Fruit fly (Drosophila melanogaster) whole organism, embryonic: ENCODE measurements around the gene CCDC53.

Experiments
- CG10267 ChIP-seq: fragments of 200-800 bp; sonication (Bioruptor generic); optimal IDR thresholded peaks from 2 replicates; lab custom pipeline; 2018; ENCODE audit warnings: missing biosample characterization, mild to moderate bottlenecking, missing genetic modification characterization, moderate library complexity
- CG12071 ChIP-seq: fragments of 200-800 bp; sonication (Bioruptor generic); optimal IDR thresholded peaks from 3 replicates; lab custom pipeline; 2018; ENCODE audit warnings: missing biosample characterization, mild to moderate bottlenecking, missing genetic modification characterization
- CG13424 ChIP-seq: fragments of 200-800 bp; sonication (Bioruptor generic); optimal IDR thresholded peaks from 2 replicates; lab custom pipeline; 2019; ENCODE audit warnings: missing biosample characterization, mild to moderate bottlenecking, missing genetic modification characterization, moderate library complexity
- CG14860 ChIP-seq: fragments of 200-800 bp; sonication (Bioruptor generic); IDR thresholded peaks from 3 replicates; pipeline ENCODE4 v1.3.6; 2022; ENCODE audit warnings: missing biosample characterization, missing genetic modification characterization; ENCODE audit not compliant: partially characterized antibody
- CG15073 ChIP-seq: fragments of 200-800 bp; sonication (Bioruptor generic); optimal IDR thresholded peaks from 2 replicates; lab custom pipeline; 2016; ENCODE audit warnings: missing biosample characterization, missing genetic modification characterization
- CG17802 ChIP-seq: fragments of 200-800 bp; sonication (Bioruptor generic); optimal IDR thresholded peaks from 2 replicates; lab custom pipeline; 2018; ENCODE audit warnings: missing biosample characterization, mild to moderate bottlenecking, missing genetic modification characterization, moderate library complexity
- CG18619 ChIP-seq: fragments of 200-800 bp; sonication (Bioruptor generic); optimal IDR thresholded peaks from 3 replicates; lab custom pipeline; 2017; ENCODE audit warnings: missing biosample characterization, mild to moderate bottlenecking, missing genetic modification characterization
- CG2199 ChIP-seq: fragments of 200-800 bp; sonication (Bioruptor generic); IDR thresholded peaks from 3 replicates; pipeline ENCODE4 v1.3.6; 2022; ENCODE audit warnings: missing biosample characterization, missing genetic modification characterization
- CG2678 ChIP-seq: fragments of 200-800 bp; sonication (Bioruptor generic); optimal IDR thresholded peaks from 3 replicates; lab custom pipeline; 2019; ENCODE audit warnings: missing biosample characterization, mild to moderate bottlenecking, missing genetic modification characterization, moderate library complexity
- CG31388 ChIP-seq: fragments of 200-800 bp; sonication (Bioruptor generic); optimal IDR thresholded peaks from 2 replicates; lab custom pipeline; 2016; ENCODE audit warnings: missing biosample characterization, missing genetic modification characterization
- CG3726 ChIP-seq: fragments of 200-800 bp; sonication (Bioruptor generic); IDR thresholded peaks from 3 replicates; pipeline ENCODE4, ENCODE4 v1.3.6; 2022; ENCODE audit warnings: missing biosample characterization, missing genetic modification characterization
- CG3838 ChIP-seq: fragments of 200-800 bp; sonication (Bioruptor generic); optimal IDR thresholded peaks from 3 replicates; lab custom pipeline; 2016; ENCODE audit warnings: missing biosample characterization, missing genetic modification characterization
- CG42726 ChIP-seq: fragments of 200-800 bp; sonication (Bioruptor generic); IDR thresholded peaks from 2 replicates; pipeline ENCODE4 v1.3.6; 2022; ENCODE audit warnings: missing biosample characterization, missing genetic modification characterization; ENCODE audit not compliant: partially characterized antibody
- CG4282 ChIP-seq: fragments of 200-800 bp; sonication (Bioruptor generic); optimal IDR thresholded peaks from 2 replicates; lab custom pipeline; 2016; ENCODE audit warnings: missing biosample characterization, missing genetic modification characterization
- CG5245 ChIP-seq: fragments of 200-800 bp; sonication (Bioruptor generic); optimal IDR thresholded peaks from 3 replicates; lab custom pipeline; 2016; ENCODE audit warnings: missing biosample characterization, missing genetic modification characterization
- CG6272 ChIP-seq: fragments of 200-800 bp; sonication (Bioruptor generic); IDR thresholded peaks from 2 replicates; pipeline ENCODE4 v1.3.6; 2022; ENCODE audit warnings: missing biosample characterization, missing genetic modification characterization
- CG7372 ChIP-seq: fragments of 200-800 bp; sonication (Bioruptor generic); IDR thresholded peaks from 2 replicates; pipeline ENCODE4 v1.3.6; 2022; ENCODE audit warnings: missing biosample characterization, missing genetic modification characterization
- CG8924 ChIP-seq: fragments of 200-800 bp; optimal IDR thresholded peaks from 3 replicates; lab custom pipeline; 2019; ENCODE audit warnings: missing biosample characterization, mild to moderate bottlenecking, missing genetic modification characterization, moderate library complexity
- CG8944 ChIP-seq: fragments of 200-800 bp; sonication (Bioruptor generic); optimal IDR thresholded peaks from 3 replicates; lab custom pipeline; 2016; ENCODE audit warnings: missing biosample characterization, missing genetic modification characterization
- Dfd ChIP-seq, 2 experiments: fragments of >200 bp; optimal IDR thresholded peaks; 2 replicates each; lab custom pipeline; 2017; ENCODE audit warnings: missing biosample characterization in 2 of 2, missing genetic modification characterization in 2 of 2
- Dll ChIP-seq: fragments of 200-800 bp; sonication (Bioruptor generic); IDR thresholded peaks from 4 replicates; pipeline ENCODE4 v1.3.6; 2022; ENCODE audit warnings: missing biosample characterization, missing genetic modification characterization; ENCODE audit not compliant: partially characterized antibody
- Dref ChIP-seq: fragments of 200-800 bp; sonication (Bioruptor generic); IDR thresholded peaks from 2 replicates; pipeline ENCODE4 v1.3.6; 2022; ENCODE audit warnings: missing biosample characterization, missing genetic modification characterization
- E2f2 ChIP-seq: fragments of 200-800 bp; sonication (Bioruptor generic); IDR thresholded peaks from 2 replicates; pipeline ENCODE4 v1.3.6; 2022; ENCODE audit warnings: missing biosample characterization, missing genetic modification characterization
- Fer1 ChIP-seq: fragments of 200-800 bp; sonication (Bioruptor generic); optimal IDR thresholded peaks from 2 replicates; lab custom pipeline; 2017; ENCODE audit warnings: missing biosample characterization, mild to moderate bottlenecking, missing genetic modification characterization
- MBD-R2 ChIP-seq: fragments of 200-800 bp; sonication (Bioruptor generic); IDR thresholded peaks from 2 replicates; pipeline ENCODE4 v1.3.6; 2022; ENCODE audit warnings: missing biosample characterization, missing genetic modification characterization
- Max ChIP-seq: fragments of 200-800 bp; sonication (Bioruptor generic); optimal IDR thresholded peaks from 2 replicates; lab custom pipeline; 2016; ENCODE audit warnings: missing biosample characterization, mild to moderate bottlenecking, missing genetic modification characterization
- Oli ChIP-seq: fragments of 200-800 bp; sonication (Bioruptor generic); optimal IDR thresholded peaks from 2 replicates; lab custom pipeline; 2018; ENCODE audit warnings: missing biosample characterization, mild to moderate bottlenecking, missing genetic modification characterization, moderate library complexity
- Opbp ChIP-seq: fragments of 200-800 bp; sonication (Bioruptor generic); IDR thresholded peaks from 3 replicates; pipeline ENCODE4 v1.3.6; 2022; ENCODE audit warnings: missing biosample characterization, missing genetic modification characterization; ENCODE audit not compliant: partially characterized antibody
- Pdp1 ChIP-seq, 2 experiments: fragments of 200-800 bp; sonication (Bioruptor generic); optimal IDR thresholded peaks; 3 replicates each; lab custom pipeline; 2016; ENCODE audit warnings: missing biosample characterization in 2 of 2, missing genetic modification characterization in 2 of 2, mild to moderate bottlenecking in 1 of 2, moderate library complexity in 1 of 2
- Sry-β ChIP-seq: fragments of 200-800 bp; sonication (Bioruptor generic); optimal IDR thresholded peaks from 2 replicates; lab custom pipeline; 2018; ENCODE audit warnings: missing biosample characterization, mild to moderate bottlenecking, missing genetic modification characterization, moderate library complexity
- Sry-δ ChIP-seq: fragments of 200-800 bp; sonication (Bioruptor generic); optimal IDR thresholded peaks from 2 replicates; lab custom pipeline; 2016; ENCODE audit warnings: missing biosample characterization, missing genetic modification characterization
- ab ChIP-seq: fragments of 200-800 bp; sonication (Bioruptor generic); optimal IDR thresholded peaks from 2 replicates; lab custom pipeline; 2016; ENCODE audit warnings: missing biosample characterization, missing genetic modification characterization
- al ChIP-seq: fragments of 200-800 bp; sonication (Bioruptor generic); IDR thresholded peaks from 2 replicates; pipeline ENCODE4 v1.3.6; 2022; ENCODE audit warnings: missing biosample characterization, missing genetic modification characterization
- ato ChIP-seq: fragments of 200-800 bp; sonication (Bioruptor generic); IDR thresholded peaks from 2 replicates; pipeline ENCODE4 v1.3.6; 2022; ENCODE audit warnings: missing biosample characterization, missing genetic modification characterization; ENCODE audit not compliant: partially characterized antibody
- bcd ChIP-seq: fragments of 200-800 bp; sonication (Bioruptor generic); optimal IDR thresholded peaks from 2 replicates; lab custom pipeline; 2017; ENCODE audit warnings: missing biosample characterization, mild to moderate bottlenecking, missing genetic modification characterization
- cad ChIP-seq: fragments of >200 bp; optimal IDR thresholded peaks from 2 replicates; lab custom pipeline; 2017; ENCODE audit warnings: missing biosample characterization, missing genetic modification characterization
- caup ChIP-seq: fragments of 200-800 bp; sonication (Bioruptor generic); optimal IDR thresholded peaks from 3 replicates; lab custom pipeline; 2017; ENCODE audit warnings: missing biosample characterization, mild to moderate bottlenecking, missing genetic modification characterization, moderate library complexity; ENCODE audit not compliant: severe bottlenecking
- crc ChIP-seq: fragments of 200-800 bp; sonication (Bioruptor generic); optimal IDR thresholded peaks from 2 replicates; lab custom pipeline; 2016; ENCODE audit warnings: missing biosample characterization, missing genetic modification characterization
- eve ChIP-seq, 2 experiments: fragments of >200 bp; optimal IDR thresholded peaks; 2 replicates each; lab custom pipeline; 2017; ENCODE audit warnings: missing biosample characterization in 2 of 2, missing genetic modification characterization in 2 of 2
- gfzf ChIP-seq: fragments of 200-800 bp; sonication (Bioruptor generic); optimal IDR thresholded peaks from 2 replicates; lab custom pipeline; 2016; ENCODE audit warnings: missing biosample characterization, mild to moderate bottlenecking, missing genetic modification characterization, moderate library complexity
- lmd ChIP-seq: fragments of 200-800 bp; sonication (Bioruptor generic); IDR thresholded peaks from 2 replicates; pipeline ENCODE4 v1.3.6; 2022; ENCODE audit warnings: missing biosample characterization, missing genetic modification characterization
- pb ChIP-seq: fragments of 200-800 bp; sonication (Bioruptor generic); optimal IDR thresholded peaks from 3 replicates; lab custom pipeline; 2016; ENCODE audit warnings: missing biosample characterization, missing genetic modification characterization
- prd ChIP-seq, 3 experiments: fragments of >200 bp in 2 of 3; fragments of 200-800 bp in 1 of 3; sonication (Bioruptor generic) in 1 of 3; optimal IDR thresholded peaks in 2 of 3; IDR thresholded peaks in 1 of 3; 2 replicates in 2 of 3; 3 replicates in 1 of 3; pipeline versions ENCODE4 v1.3.6 to Lab custom; 2017 to 2022; ENCODE audit warnings: missing biosample characterization in 1 of 3, missing genetic modification characterization in 1 of 3
- seq ChIP-seq: fragments of 200-800 bp; sonication (Bioruptor generic); IDR thresholded peaks from 2 replicates; pipeline ENCODE4 v1.3.6; 2022; ENCODE audit warnings: missing biosample characterization, missing genetic modification characterization
- sna ChIP-seq: fragments of 200-800 bp; sonication (Bioruptor generic); IDR thresholded peaks from 2 replicates; pipeline ENCODE4 v1.3.6; 2022; ENCODE audit warnings: missing biosample characterization, missing genetic modification characterization; ENCODE audit not compliant: partially characterized antibody
- ssp ChIP-seq: fragments of 200-800 bp; sonication (Bioruptor generic); IDR thresholded peaks from 2 replicates; pipeline ENCODE4 v1.3.6; 2022; ENCODE audit warnings: missing biosample characterization, missing genetic modification characterization
- zf30C ChIP-seq: fragments of 200-800 bp; sonication (Bioruptor generic); optimal IDR thresholded peaks from 3 replicates; lab custom pipeline; 2018; ENCODE audit warnings: missing biosample characterization, mild to moderate bottlenecking, missing genetic modification characterization

CCDC53 gene

DNA sequence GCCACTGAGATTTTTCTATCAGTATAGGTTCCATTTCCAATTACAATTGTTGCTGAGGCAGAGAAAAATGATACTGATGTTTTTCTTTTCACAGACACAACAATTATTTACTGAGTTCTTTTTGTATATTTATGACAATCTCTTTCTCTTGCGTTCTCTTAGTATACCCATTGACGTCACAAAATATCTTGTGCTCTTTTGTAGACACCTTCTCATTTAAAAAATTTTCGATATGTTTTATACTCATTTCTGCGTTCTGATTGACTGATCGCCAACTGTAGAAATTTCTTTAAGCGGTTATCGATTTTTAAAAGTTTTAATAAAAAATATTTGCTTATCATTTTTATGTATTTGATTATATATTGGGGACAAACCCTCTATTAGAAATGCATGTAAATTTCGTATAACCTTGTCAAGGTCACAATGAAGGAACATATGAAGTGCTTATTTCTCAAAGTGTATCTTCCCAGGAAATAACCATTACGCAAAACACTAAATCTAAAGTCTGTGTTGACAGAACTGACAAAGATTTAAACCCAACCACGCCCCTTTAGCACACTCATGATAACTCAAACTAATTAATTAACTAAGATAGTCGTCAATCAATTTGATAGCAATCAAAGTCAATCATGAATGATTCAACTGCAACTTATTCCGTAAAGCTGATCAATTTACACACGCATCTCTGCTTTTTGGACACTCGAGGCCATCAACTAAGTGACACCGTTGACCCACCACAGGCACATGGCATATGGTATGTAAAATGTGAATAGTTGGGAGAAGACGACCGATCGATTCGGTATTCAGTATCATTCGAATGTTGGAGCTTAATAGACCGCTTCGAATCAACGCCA, 30.1 kb upstream of the CCDC53 start, which contains the start of the genes Glyat and Tg (continued):
- TF ChIP-seq Dll (peak; percentile 67; the same call in 3 of the 4 replicates), CG12071 (GFP tag; lab: Kevin White, UChicago) (no peak), MBD-R2 (0 out of 2 replicates have a peak, but pooled peaks have one; percentile 6), CG2678 (tag; lab: Kevin White, UChicago) (peak; percentile 48), CG10267 (tag; lab: Kevin White, UChicago) (peak; percentile 8), ssp (no peak), CG4282 (GFP tag; lab: Kevin White, UChicago) (no peak), CG15073 (no peak), prd (optimal IDR thresholded peaks at IDR 0.05; lab: Kevin White, UChicago) (no peak), prd (GFP tag; IDR thresholded peaks at IDR 0.05; lab: Robert Waterston, UW) (peak; percentile 28; the same call in 1 of the 3 replicates), CG17802 (tag; lab: Kevin White, UChicago) (no peak), seq (GFP tag; lab: Robert Waterston, UW) (no peak), CG8924 (peak; percentile 36), Sry-δ (GFP tag; lab: Kevin White, UChicago) (peak; percentile 25), bcd (no peak), pb (GFP tag; lab: Kevin White, UChicago) (no peak), zf30C (GFP tag; lab: Kevin White, UChicago) (peak; percentile 33), CG14860 (0 out of 3 replicates have a peak, but pooled peaks have one; percentile 27), Dref (GFP tag; lab: Robert Waterston, UW) (peak; percentile 97), CG3726 (no peak), CG31388 (GFP tag; lab: Kevin White, UChicago) (no peak), ab (no peak), Fer1 (GFP tag; lab: Kevin White, UChicago) (peak; percentile 50), Dfd (GFP tag; optimal IDR thresholded peaks at IDR 0.05; lab: Kevin White, UChicago) (no peak), ato (GFP tag; lab: Robert Waterston, UW) (no peak), CG8944 (GFP tag; lab: Kevin White, UChicago) (no peak), eve (GFP tag; optimal IDR thresholded peaks at IDR 0.05; lab: Kevin White, UChicago) (peak in 1 of 2 experiments; percentile 18), CG2199 (GFP tag; lab: Robert Waterston, UW) (no peak), Pdp1 (GFP tag; optimal IDR thresholded peaks at IDR 0.05; lab: Kevin White, UChicago) (peak in 1 of 2 experiments; percentile 50), sna (GFP tag; lab: Robert Waterston, UW) (0 out of 2 replicates have a peak, but pooled peaks have one; percentile 20), CG42726 (GFP tag; lab: Robert Waterston, UW) (peak; percentile 10; the same call in 1 of the 2 replicates), al (peak; percentile 52), CG6272 (GFP tag; lab: Robert Waterston, UW) (no peak), lmd (GFP tag; lab: Robert Waterston, UW) (peak; percentile 21; the same call in 1 of the 2 replicates), CG3838 (GFP tag; lab: Kevin White, UChicago) (no peak), crc (GFP tag; lab: Kevin White, UChicago) (no peak), gfzf (GFP tag; lab: Kevin White, UChicago) (peak; percentile 54), cad (GFP tag; lab: Kevin White, UChicago) (no peak), caup (GFP tag; lab: Kevin White, UChicago) (no peak), Sry-β (GFP tag; lab: Kevin White, UChicago) (no peak), E2f2 (peak; percentile 92), Opbp (GFP tag; lab: Robert Waterston, UW) (0 out of 3 replicates have a peak, but pooled peaks have one; percentile 25), CG7372 (GFP tag; lab: Robert Waterston, UW) (peak; percentile 27; the same call in 1 of the 2 replicates), Max (GFP tag; lab: Kevin White, UChicago) (no peak), Oli (tag; lab: Kevin White, UChicago) (peak; percentile 4), CG13424 (tag; lab: Kevin White, UChicago) (peak; percentile 19), CG18619 (GFP tag; lab: Kevin White, UChicago) (no peak), CG5245 (GFP tag; lab: Kevin White, UChicago) (no peak)
